Fruit fly (Drosophila melanogaster) ovary, adult (tissue): Measurements from ENCODE around the gene CG17896.

Experiments used
- CG17801 ChIP-seq: fragments of 200-800 bp; optimal IDR thresholded peaks from 2 replicates; lab custom pipeline; 2019; ENCODE audit warnings: missing biosample characterization, mild to moderate bottlenecking, missing genetic modification characterization, moderate library complexity; ENCODE audit not compliant: partially characterized antibody

Gene CG17896

DNA sequence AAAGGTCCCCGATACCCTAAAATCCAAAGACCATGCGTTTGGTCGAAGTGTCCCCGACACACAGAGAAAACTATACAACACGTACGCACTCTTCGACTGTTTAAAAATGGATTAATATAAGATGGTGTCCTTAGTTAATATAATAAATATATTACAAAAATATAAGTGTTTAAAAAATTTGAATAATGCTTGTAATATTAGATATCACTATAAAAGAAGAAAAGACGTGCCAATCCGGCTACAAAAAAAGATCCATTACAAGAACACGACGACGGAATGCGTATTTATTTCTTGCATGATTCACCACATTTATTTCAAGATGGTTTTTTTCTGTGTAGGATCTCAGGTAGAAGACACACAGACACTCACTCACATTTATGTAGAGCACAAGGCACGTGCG is 35.5 kb downstream of the CG17896 start:
- no peak for TF ChIP-seq CG17801 (GFP tag; lab: Kevin White, UChicago)

DNA sequence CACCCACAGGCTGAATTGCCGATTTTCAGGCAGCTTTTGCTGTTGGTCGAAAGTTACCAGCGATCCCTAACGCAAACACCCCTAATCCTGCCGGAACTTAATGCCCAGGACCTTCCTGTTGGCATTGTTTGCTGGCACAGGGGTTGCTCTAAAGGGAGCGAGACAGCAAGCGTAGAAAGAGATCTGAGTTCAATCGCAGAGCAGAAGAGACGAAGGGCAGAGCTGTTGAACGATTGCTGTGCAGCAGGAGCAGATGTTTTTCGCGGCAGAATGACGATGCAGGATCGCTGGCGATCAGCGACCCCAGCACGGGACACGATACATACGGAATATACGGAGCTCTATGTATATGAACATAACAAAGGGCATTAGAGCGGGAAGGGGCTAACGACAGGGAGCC is 36.3 kb downstream of the CG17896 start:
- no peak for TF ChIP-seq CG17801 (GFP tag; lab: Kevin White, UChicago)

DNA sequence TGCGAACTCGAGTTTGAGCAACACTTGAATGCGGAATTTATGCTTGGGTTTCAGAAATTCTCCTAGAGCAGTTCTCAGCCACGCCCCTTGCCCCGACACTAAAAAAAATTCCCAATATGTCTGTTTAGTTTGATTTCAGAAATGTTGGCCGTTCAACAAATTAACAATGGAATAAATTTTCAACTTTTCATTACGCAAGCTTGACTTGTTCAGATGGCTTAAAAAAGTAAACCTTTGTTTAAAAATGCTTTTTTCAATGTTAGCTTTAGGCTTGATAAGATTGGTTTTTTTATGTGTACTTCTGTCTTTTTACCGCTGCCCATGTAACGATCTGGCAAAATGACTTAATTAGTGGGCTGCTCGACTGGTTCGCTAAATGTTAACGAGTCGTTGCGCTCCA is 40.6 kb downstream of the CG17896 start:
- no peak for TF ChIP-seq CG17801 (GFP tag; lab: Kevin White, UChicago)

DNA sequence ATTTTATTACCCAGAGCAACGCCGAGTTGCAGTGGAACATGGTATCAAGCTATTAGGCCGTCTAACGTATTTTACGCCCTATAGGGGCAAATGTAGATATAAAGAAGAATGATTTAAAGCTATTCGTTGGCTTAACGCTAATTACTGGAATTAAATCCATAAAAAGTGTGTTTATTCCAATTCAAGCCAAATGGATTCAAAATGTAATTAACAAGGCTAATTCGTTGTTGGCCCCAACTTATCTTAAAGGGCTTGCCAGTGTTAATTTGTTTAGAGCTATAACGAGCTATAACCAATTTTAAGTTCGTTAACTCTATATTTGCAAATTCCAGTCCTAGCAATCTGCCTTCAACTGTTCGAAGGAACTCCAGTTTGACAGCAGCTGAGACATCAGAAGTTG is 44.3 kb downstream of the CG17896 start:
- no peak for TF ChIP-seq CG17801 (GFP tag; lab: Kevin White, UChicago)

DNA sequence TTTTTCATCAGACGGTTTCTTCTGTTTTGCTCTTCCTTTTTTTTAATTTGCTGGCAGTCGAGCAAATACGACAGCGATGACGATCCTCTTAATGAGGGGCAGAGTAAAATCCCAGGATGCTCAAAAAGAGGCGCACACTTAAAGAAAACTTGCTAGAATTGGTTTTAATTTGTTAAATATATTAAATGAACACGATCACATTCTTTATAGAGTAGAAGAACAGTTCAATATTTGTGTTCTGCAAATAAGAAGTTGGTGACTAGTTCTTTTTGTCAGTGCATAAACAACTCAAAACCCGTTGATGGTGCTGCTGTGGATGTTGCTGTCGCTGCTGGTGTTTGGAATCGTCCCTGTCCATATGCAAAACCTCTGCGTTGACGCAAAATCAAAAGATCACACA is 45.0 kb downstream of the CG17896 start:
- no peak for TF ChIP-seq CG17801 (GFP tag; lab: Kevin White, UChicago)

DNA sequence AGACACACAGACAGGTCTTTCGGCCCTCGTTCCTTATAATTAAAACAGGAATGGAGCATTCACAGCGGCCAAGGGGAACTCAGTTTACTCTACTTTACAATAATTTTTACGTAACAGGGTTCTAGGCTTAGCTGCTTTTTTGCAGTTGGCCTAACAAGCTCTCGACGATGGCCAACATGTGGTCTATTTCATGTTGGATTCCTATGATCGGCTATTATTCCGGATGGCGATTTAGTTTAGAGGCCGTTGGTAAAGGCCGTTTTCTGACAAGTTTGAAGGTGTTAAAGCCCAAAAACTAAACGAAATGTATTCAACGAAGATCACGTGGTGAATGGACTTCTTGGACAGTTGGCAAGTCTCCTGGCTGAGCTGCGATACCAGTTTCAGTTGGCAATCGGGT is 47.3 kb downstream of the CG17896 start:
- no peak for TF ChIP-seq CG17801 (GFP tag; lab: Kevin White, UChicago)

DNA sequence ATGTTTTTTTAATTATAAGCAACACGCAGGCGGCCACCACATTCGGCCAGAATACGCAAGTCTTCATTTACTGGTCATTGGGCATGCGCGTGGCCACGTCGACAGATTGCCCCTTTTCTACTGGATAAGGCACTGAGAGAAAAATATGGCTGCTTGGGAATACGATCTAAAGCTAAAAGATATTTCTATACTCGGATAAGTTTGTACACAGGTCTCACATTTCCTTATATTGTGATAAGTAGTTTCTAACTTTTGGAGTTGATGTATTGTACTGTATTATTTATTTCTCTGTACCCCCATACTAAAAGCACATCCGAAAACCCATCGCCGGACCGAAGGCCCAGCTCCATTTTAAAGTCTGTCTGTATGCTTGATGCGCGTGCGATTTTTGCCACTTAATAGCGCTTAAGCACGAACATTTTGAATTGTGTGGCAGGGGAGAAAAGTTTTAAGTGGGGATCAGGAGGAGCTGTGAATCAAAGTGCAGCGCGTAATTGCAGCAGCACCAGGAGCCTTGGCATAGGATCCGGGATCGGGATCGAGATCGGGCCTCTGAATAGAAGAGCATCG is 49.2 kb downstream of the CG17896 start:
- no peak for TF ChIP-seq CG17801 (GFP tag; lab: Kevin White, UChicago)

DNA sequence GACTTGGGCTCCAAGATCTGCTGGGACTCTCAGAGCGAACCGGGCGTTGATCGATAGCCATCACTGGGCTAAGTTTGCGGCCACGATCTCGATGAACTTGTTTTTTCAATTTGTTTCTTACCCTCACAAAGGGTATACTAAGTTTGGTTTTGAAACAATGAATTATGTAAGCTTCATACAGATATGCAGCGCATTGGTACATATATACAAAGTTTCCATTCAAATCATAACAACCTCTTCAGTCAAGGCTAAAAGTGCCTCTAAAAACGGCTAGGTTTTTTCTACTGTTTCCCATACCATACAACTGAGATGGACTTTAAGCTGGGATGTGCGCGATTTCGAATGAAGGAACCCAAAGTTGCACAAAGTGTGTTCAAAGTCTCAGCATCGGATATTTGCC is 52.0 kb downstream of the CG17896 start:
- TF ChIP-seq CG17801 (GFP tag; lab: Kevin White, UChicago): no peak
